Worm (Caenorhabditis elegans) whole organism, midembryonic: ENCODE results near the gene srpa-72.

ENCODE experiments used
- T22C8.4 ChIP-seq: fragments of 200-800 bp; sonication (Bioruptor generic); IDR thresholded peaks from 2 replicates; pipeline ENCODE4 v1.3.6; 2022; ENCODE audit warnings: missing genetic modification characterization, missing compliant biosample characterization
- cog-1 ChIP-seq: sonication (generic microtip); optimal IDR thresholded peaks from 2 replicates; lab custom pipeline; 2016; ENCODE audit warnings: missing genetic modification characterization, missing compliant biosample characterization
- flt-1 ChIP-seq: fragments of 200-800 bp; sonication (Bioruptor generic); IDR thresholded peaks from 2 replicates; pipeline ENCODE4 v1.3.6; 2022; ENCODE audit warnings: missing genetic modification characterization, missing compliant biosample characterization
- klf-2 ChIP-seq: fragments of 200-800 bp; sonication (Bioruptor generic); conservative IDR thresholded peaks from 2 replicates; pipeline ENCODE4 v1.3.6; 2022; ENCODE audit warnings: missing genetic modification reagents, missing genetic modification characterization, missing compliant biosample characterization
- med-1 ChIP-seq: sonication (generic microtip); optimal IDR thresholded peaks from 2 replicates; lab custom pipeline; 2017; ENCODE audit warnings: missing genetic modification characterization, mild to moderate bottlenecking, missing compliant biosample characterization, antibody characterized with exemption, missing genetic modification reagents; ENCODE audit not compliant: insufficient read depth
- tab-1 ChIP-seq: fragments of 200-800 bp; sonication (Bioruptor generic); IDR thresholded peaks from 2 replicates; pipeline ENCODE4 v1.3.6; 2022; ENCODE audit warnings: missing genetic modification characterization, missing compliant biosample characterization
- ztf-23 ChIP-seq: fragments of 200-800 bp; sonication (Bioruptor generic); IDR thresholded peaks from 2 replicates; pipeline ENCODE4 v1.3.6; 2022; ENCODE audit warnings: missing genetic modification reagents, missing genetic modification characterization, missing compliant biosample characterization
- ztf-29 ChIP-seq: fragments of 200-800 bp; sonication (Bioruptor generic); IDR thresholded peaks from 2 replicates; pipeline ENCODE4 v1.3.6; 2022; ENCODE audit warnings: missing genetic modification reagents, missing genetic modification characterization, missing compliant biosample characterization

- TF ChIP-seq klf-2 (GFP tag; lab: Robert Waterston, UW) (no peak), flt-1 (no peak), ztf-23 (GFP tag; lab: Robert Waterston, UW) (no peak), T22C8.4 (GFP tag; lab: Robert Waterston, UW) (no peak), ztf-29 (GFP tag; lab: Robert Waterston, UW) (no peak), cog-1 (tag; lab: Kevin White, UChicago) (no peak), tab-1 (GFP tag; lab: Robert Waterston, UW) (no peak), med-1 (GFP tag; lab: Kevin White, UChicago) (no peak)
These were observed 8.1 kb downstream of the srpa-72 start for ce11 chrII:2795413-2795812.
